Fruit fly (Drosophila melanogaster): ENCODE data around the gene CG8219.
A peak's percentile ranks its signal among the peaks of the same experiment; 100 is the strongest.

CG8219 gene

DNA sequence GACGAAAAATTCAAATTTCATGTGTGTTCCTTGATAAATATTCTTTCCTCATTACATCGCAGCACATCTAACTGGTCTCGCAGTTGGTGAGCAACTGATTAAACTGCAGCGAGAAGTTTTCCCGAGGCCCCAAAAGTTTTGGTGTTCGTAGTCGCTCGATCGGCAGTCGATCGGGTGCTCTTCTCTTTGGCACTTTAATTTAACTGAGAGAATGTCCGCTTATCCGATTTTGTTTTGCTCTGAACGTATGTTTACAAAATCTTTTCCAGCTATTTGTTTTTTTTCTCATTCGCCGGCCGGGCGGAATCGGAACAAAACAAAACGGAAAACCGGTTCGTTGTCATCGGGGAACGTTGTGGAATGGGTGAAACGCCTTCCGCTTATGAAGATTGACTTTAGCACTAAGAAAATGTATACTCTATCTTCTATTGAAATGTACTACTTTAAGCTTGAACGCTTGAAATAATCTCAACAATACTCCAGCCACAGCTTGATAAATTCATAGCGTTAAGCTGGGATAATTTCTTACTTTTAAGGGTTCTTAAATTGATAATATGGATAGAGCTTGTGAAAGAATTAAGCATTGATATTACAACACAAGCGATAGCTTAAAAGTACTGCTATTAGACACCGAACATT is 18.4 kb downstream of the CG8219 start (continued):
- peak; percentile 29 for TF ChIP-seq CG7745 (tag; optimal IDR thresholded peaks at IDR 0.05)
- TF ChIP-seq NFAT (GFP tag; IDR thresholded peaks at IDR 0.05) = no peak
- TF ChIP-seq dmrt11E (tag; optimal IDR thresholded peaks at IDR 0.05) = no peak
- TF ChIP-seq CG6654 (GFP tag; optimal IDR thresholded peaks at IDR 0.05) = peak; percentile 75
- no peak for TF ChIP-seq CG11696 (GFP tag; IDR thresholded peaks at IDR 0.05)
- no peak for TF ChIP-seq Atf-2 (GFP tag; optimal IDR thresholded peaks at IDR 0.05)
- no peak for TF ChIP-seq pum (GFP tag; optimal IDR thresholded peaks at IDR 0.05)
- TF ChIP-seq CG2116 (GFP tag; optimal IDR thresholded peaks at IDR 0.05) = no peak
- no peak for TF ChIP-seq CG3407 (GFP tag; optimal IDR thresholded peaks at IDR 0.05)
- no peak for TF ChIP-seq CG4707 (GFP tag; optimal IDR thresholded peaks at IDR 0.05)
- peak; percentile 36 for TF ChIP-seq Asciz (GFP tag; optimal IDR thresholded peaks at IDR 0.05)
- no peak for TF ChIP-seq CG10209 (GFP tag; optimal IDR thresholded peaks at IDR 0.05)
- TF ChIP-seq HmgD (GFP tag; optimal IDR thresholded peaks at IDR 0.05) = no peak
- no peak for TF ChIP-seq seq (GFP tag; IDR thresholded peaks at IDR 0.05)
- no peak for TF ChIP-seq ATbp (GFP tag; optimal IDR thresholded peaks at IDR 0.05)
- no peak for TF ChIP-seq CG33557 (GFP tag; optimal IDR thresholded peaks at IDR 0.05)
- no peak for TF ChIP-seq luna (GFP tag; optimal IDR thresholded peaks at IDR 0.05)
- peak; percentile 33 for TF ChIP-seq unc-4 (GFP tag; IDR thresholded peaks at IDR 0.05; ENCODE audit: partially characterized antibody)
- no peak for TF ChIP-seq B-H1 (GFP tag; IDR thresholded peaks at IDR 0.05)
- TF ChIP-seq Nf-YB (GFP tag; optimal IDR thresholded peaks at IDR 0.05) = no peak
- TF ChIP-seq ham (GFP tag; IDR thresholded peaks at IDR 0.05) = no peak
- TF ChIP-seq vnd (GFP tag; IDR thresholded peaks at IDR 0.05; ENCODE audit: partially characterized antibody) = no peak
- no peak for TF ChIP-seq caup (GFP tag; optimal IDR thresholded peaks at IDR 0.05; ENCODE audit: severe bottlenecking)
- no peak for TF ChIP-seq org-1 (GFP tag; optimal IDR thresholded peaks at IDR 0.05)
- TF ChIP-seq CG6765 (GFP tag; optimal IDR thresholded peaks at IDR 0.05) = no peak
- no peak for TF ChIP-seq CG12391 (tag; optimal IDR thresholded peaks at IDR 0.05)
- TF ChIP-seq CG11723 (GFP tag; optimal IDR thresholded peaks at IDR 0.05) = no peak
- TF ChIP-seq oc (tag; optimal IDR thresholded peaks at IDR 0.05) = peak; percentile 29
- peak; percentile 55 for TF ChIP-seq Drgx (GFP tag; IDR thresholded peaks at IDR 0.05)
- TF ChIP-seq sima (GFP tag; optimal IDR thresholded peaks at IDR 0.05) = no peak
- TF ChIP-seq psq (GFP tag; optimal IDR thresholded peaks at IDR 0.05) = peak; percentile 96
- TF ChIP-seq CG11695 (GFP tag; IDR thresholded peaks at IDR 0.05) = no peak
- TF ChIP-seq Jarid2 (GFP tag; optimal IDR thresholded peaks at IDR 0.05) = peak; percentile 80
- TF ChIP-seq CG6791 (GFP tag; IDR thresholded peaks at IDR 0.05; ENCODE audit: partially characterized antibody) = no peak; the same call in 2 of the 3 replicates
- TF ChIP-seq slou (GFP tag; optimal IDR thresholded peaks at IDR 0.05) = no peak
- TF ChIP-seq stwl (tag; optimal IDR thresholded peaks at IDR 0.05) = peak; percentile 3
- no peak for TF ChIP-seq klu (GFP tag; IDR thresholded peaks at IDR 0.05)
- TF ChIP-seq Spps (tag; optimal IDR thresholded peaks at IDR 0.05) = no peak
- TF ChIP-seq ase (GFP tag; IDR thresholded peaks at IDR 0.05) = no peak
- TF ChIP-seq CG15011 (GFP tag; optimal IDR thresholded peaks at IDR 0.05) = no peak
- TF ChIP-seq dan (GFP tag; IDR thresholded peaks at IDR 0.05) = no peak
- TF ChIP-seq maf-S (GFP tag; optimal IDR thresholded peaks at IDR 0.05) = no peak
- TF ChIP-seq CG14050 (GFP tag; IDR thresholded peaks at IDR 0.05) = no peak
- TF ChIP-seq pnt (GFP tag; optimal IDR thresholded peaks at IDR 0.05) = no peak
- no peak for TF ChIP-seq z (GFP tag; IDR thresholded peaks at IDR 0.05)
- TF ChIP-seq Neu2 (GFP tag; optimal IDR thresholded peaks at IDR 0.05; ENCODE audit: borderline replicate concordance) = no peak
- TF ChIP-seq CG7271 (tag; optimal IDR thresholded peaks at IDR 0.05) = no peak
- no peak for TF ChIP-seq tll (GFP tag; optimal IDR thresholded peaks at IDR 0.05)
- TF ChIP-seq Vsx1 (GFP tag; optimal IDR thresholded peaks at IDR 0.05) = no peak
- no peak for TF ChIP-seq ato (GFP tag; IDR thresholded peaks at IDR 0.05; ENCODE audit: partially characterized antibody)
